Worm (Caenorhabditis elegans) whole organism, L4 larva: ENCODE results near the gene nhr-101.

Experiments used
- R02D3.7 ChIP-seq: fragments of 150-350 bp; sonication (generic microtip); optimal IDR thresholded peaks from 3 replicates; lab custom pipeline; 2014; ENCODE audit warnings: missing biosample characterization, missing genetic modification characterization
- T20F7.1 ChIP-seq: fragments of 200-800 bp; sonication (Bioruptor generic); optimal IDR thresholded peaks from 2 replicates; lab custom pipeline; 2018; ENCODE audit warnings: mild to moderate bottlenecking, missing genetic modification characterization, missing compliant biosample characterization
- T26A8.4 ChIP-seq: fragments of 200-800 bp; sonication (Bioruptor generic); IDR thresholded peaks from 2 replicates; pipeline ENCODE4 v1.3.6; 2022; ENCODE audit warnings: missing genetic modification characterization, missing compliant biosample characterization
- Y75B8A.6 ChIP-seq: fragments of 200-800 bp; sonication (Bioruptor generic); IDR thresholded peaks from 2 replicates; pipeline ENCODE4 v1.3.6; 2022; ENCODE audit warnings: missing genetic modification reagents, missing genetic modification characterization, missing compliant biosample characterization
- aha-1 ChIP-seq: fragments of 150-350 bp; peaks from one replicate; lab custom pipeline; 2014; ENCODE audit warnings: missing biosample characterization, missing genetic modification characterization
- ama-1 ChIP-seq: fragments of 150-350 bp; optimal IDR thresholded peaks from 2 replicates; lab custom pipeline; 2014; ENCODE audit warnings: inconsistent platforms, mixed read lengths
- arid-1 ChIP-seq: fragments of 200-800 bp; sonication (Bioruptor generic); conservative IDR thresholded peaks from 2 replicates; pipeline ENCODE4 v1.3.6; 2022; ENCODE audit warnings: missing genetic modification reagents, missing genetic modification characterization, missing compliant biosample characterization
- ceh-20 ChIP-seq: fragments of 200-800 bp; sonication (Bioruptor generic); IDR thresholded peaks from 2 replicates; pipeline ENCODE4 v1.3.6; 2022; ENCODE audit warnings: missing genetic modification reagents, missing genetic modification characterization, missing compliant biosample characterization
- ceh-28 ChIP-seq: fragments of 150-350 bp; optimal IDR thresholded peaks from 2 replicates; lab custom pipeline; 2014; ENCODE audit warnings: missing biosample characterization, missing genetic modification reagents, missing genetic modification characterization
- dmd-8 ChIP-seq: fragments of 200-800 bp; sonication (Bioruptor generic); IDR thresholded peaks from 2 replicates; pipeline ENCODE4 v1.3.6; 2022; ENCODE audit warnings: missing genetic modification characterization, missing compliant biosample characterization
- egl-43 ChIP-seq: fragments of 200-800 bp; sonication (Bioruptor generic); IDR thresholded peaks from 2 replicates; pipeline ENCODE4 v1.3.6; 2022; ENCODE audit warnings: missing genetic modification reagents, missing genetic modification characterization, missing compliant biosample characterization
- fkh-10 ChIP-seq: fragments of 150-350 bp; optimal IDR thresholded peaks from 2 replicates; lab custom pipeline; 2014; ENCODE audit warnings: missing biosample characterization, missing genetic modification reagents, missing genetic modification characterization
- hif-1 ChIP-seq, 2 experiments: sonication (generic microtip); optimal IDR thresholded peaks; 2 replicates each; lab custom pipeline; 2016 to 2017; ENCODE audit warnings: missing compliant biosample characterization in 2 of 2, missing genetic modification characterization in 2 of 2, missing genetic modification reagents in 2 of 2, missing genotype in 2 of 2, mild to moderate bottlenecking in 1 of 2
- hlh-11 ChIP-seq: fragments of 200-800 bp; sonication (Bioruptor generic); optimal IDR thresholded peaks from 2 replicates; lab custom pipeline; 2018; ENCODE audit warnings: mild to moderate bottlenecking, missing genetic modification characterization, missing compliant biosample characterization
- hlh-30 ChIP-seq: sonication (generic microtip); optimal IDR thresholded peaks from 2 replicates; lab custom pipeline; 2017; ENCODE audit warnings: antibody characterized with exemption, mild to moderate bottlenecking, missing genetic modification characterization, missing compliant biosample characterization; ENCODE audit not compliant: insufficient read depth
- hmg-1.1 ChIP-seq: fragments of 200-800 bp; sonication (Bioruptor generic); IDR thresholded peaks from 2 replicates; pipeline ENCODE4 v1.3.6; 2022; ENCODE audit warnings: missing genetic modification reagents, missing genetic modification characterization, missing compliant biosample characterization
- lim-7 ChIP-seq: fragments of 200-800 bp; sonication (Bioruptor generic); IDR thresholded peaks from 2 replicates; pipeline ENCODE4 v1.3.6; 2022; ENCODE audit warnings: missing genetic modification characterization, missing compliant biosample characterization
- lin-1 ChIP-seq: fragments of 200-800 bp; sonication (Bioruptor generic); IDR thresholded peaks from 2 replicates; pipeline ENCODE4 v1.3.6; 2022; ENCODE audit warnings: missing genetic modification reagents, missing genetic modification characterization, missing compliant biosample characterization
- lin-29 ChIP-seq: fragments of 200-800 bp; sonication (Bioruptor generic); IDR thresholded peaks from 2 replicates; pipeline ENCODE4 v1.3.6; 2022; ENCODE audit warnings: missing genetic modification reagents, missing genetic modification characterization, missing compliant biosample characterization
- lin-38 ChIP-seq: fragments of 200-800 bp; sonication (Bioruptor generic); IDR thresholded peaks from 2 replicates; pipeline ENCODE4 v1.3.6; 2022; ENCODE audit warnings: missing genetic modification reagents, missing genetic modification characterization, missing compliant biosample characterization
- madf-5 ChIP-seq, 2 experiments: fragments of 200-800 bp; sonication (Bioruptor generic); IDR thresholded peaks; 2 replicates each; pipeline ENCODE4 v1.3.6; 2022; ENCODE audit warnings: missing compliant biosample characterization in 2 of 2, missing genetic modification characterization in 2 of 2
- madf-9 ChIP-seq: fragments of 200-800 bp; sonication (Bioruptor generic); conservative IDR thresholded peaks from 2 replicates; pipeline ENCODE4 v1.3.6; 2022; ENCODE audit warnings: missing genetic modification reagents, missing genetic modification characterization, missing compliant biosample characterization
- mdl-1 ChIP-seq, 2 experiments: fragments of 150-350 bp in 1 of 2; sonication (generic microtip) in 1 of 2; optimal IDR thresholded peaks; 2 replicates each; lab custom pipeline; 2014 to 2017; ENCODE audit warnings: missing biosample characterization in 2 of 2, missing genetic modification characterization in 2 of 2
- mdt-29 ChIP-seq: fragments of 200-800 bp; sonication (Bioruptor generic); IDR thresholded peaks from 2 replicates; pipeline ENCODE4 v1.3.6; 2022; ENCODE audit warnings: missing genetic modification reagents, missing genetic modification characterization, missing compliant biosample characterization
- mep-1 ChIP-seq: fragments of 150-350 bp; sonication (generic microtip); optimal IDR thresholded peaks from 3 replicates; lab custom pipeline; 2014; ENCODE audit warnings: missing biosample characterization, missing genetic modification characterization
- mes-2 ChIP-seq: sonication (generic microtip); optimal IDR thresholded peaks from 2 replicates; lab custom pipeline; 2016; ENCODE audit warnings: missing genotype, mild to moderate bottlenecking, missing genetic modification characterization, missing compliant biosample characterization; ENCODE audit not compliant: poor library complexity, severe bottlenecking
- mxl-3 ChIP-seq: fragments of 200-800 bp; sonication (Bioruptor generic); optimal IDR thresholded peaks from 2 replicates; lab custom pipeline; 2018; ENCODE audit warnings: mild to moderate bottlenecking, missing genetic modification characterization, missing compliant biosample characterization
- nhr-11 ChIP-seq: fragments of 150-350 bp; optimal IDR thresholded peaks from 2 replicates; lab custom pipeline; 2014; ENCODE audit warnings: missing biosample characterization, missing genetic modification characterization
- nhr-25 ChIP-seq: sonication (generic microtip); optimal IDR thresholded peaks from 2 replicates; lab custom pipeline; 2017; ENCODE audit warnings: missing genetic modification characterization, mild to moderate bottlenecking, missing compliant biosample characterization, antibody characterized with exemption, moderate library complexity, borderline replicate concordance; ENCODE audit not compliant: insufficient read depth
- nhr-28 ChIP-seq: fragments of 150-350 bp; optimal IDR thresholded peaks from 2 replicates; lab custom pipeline; 2014; ENCODE audit warnings: missing biosample characterization, missing genetic modification characterization
- php-3 ChIP-seq: fragments of 200-800 bp; sonication (Bioruptor generic); IDR thresholded peaks from 2 replicates; pipeline ENCODE4 v1.3.6; 2022; ENCODE audit warnings: missing genetic modification reagents, missing genetic modification characterization, missing compliant biosample characterization
- rbr-2 ChIP-seq: sonication (generic microtip); optimal IDR thresholded peaks from 2 replicates; lab custom pipeline; 2016; ENCODE audit warnings: missing genotype, missing genetic modification characterization, missing compliant biosample characterization
- sdz-12 ChIP-seq: fragments of 200-800 bp; sonication (Bioruptor generic); optimal IDR thresholded peaks from 2 replicates; lab custom pipeline; 2018; ENCODE audit warnings: mild to moderate bottlenecking, missing genetic modification characterization, missing compliant biosample characterization
- set-16 ChIP-seq: fragments of 200-800 bp; sonication (Bioruptor generic); IDR thresholded peaks from 2 replicates; pipeline ENCODE4 v1.3.6; 2022; ENCODE audit warnings: missing genetic modification reagents, missing genetic modification characterization, missing compliant biosample characterization
- snpc-1.2 ChIP-seq: fragments of 200-800 bp; sonication (Bioruptor generic); IDR thresholded peaks from 2 replicates; pipeline ENCODE4 v1.3.6; 2022; ENCODE audit warnings: missing genetic modification reagents, missing genetic modification characterization, missing compliant biosample characterization
- spr-1 ChIP-seq: sonication (generic microtip); optimal IDR thresholded peaks from 2 replicates; lab custom pipeline; 2016; ENCODE audit warnings: mild to moderate bottlenecking, missing genetic modification characterization, missing compliant biosample characterization
- spr-3 ChIP-seq: fragments of 200-800 bp; sonication (Bioruptor generic); optimal IDR thresholded peaks from 2 replicates; lab custom pipeline; 2018; ENCODE audit warnings: mild to moderate bottlenecking, missing genetic modification characterization, missing compliant biosample characterization
- unc-39 ChIP-seq: sonication (generic microtip); optimal IDR thresholded peaks from 2 replicates; lab custom pipeline; 2017; ENCODE audit warnings: missing biosample characterization, missing genetic modification characterization
- unc-62 ChIP-seq, 3 experiments: fragments of 150-350 bp in 1 of 3; sonication (generic microtip); optimal IDR thresholded peaks in 2 of 3; peaks in 1 of 3; 1 replicate in 1 of 3; 2 replicates in 2 of 3; lab custom pipeline; 2014 to 2017; ENCODE audit warnings: missing biosample characterization in 3 of 3, missing genetic modification characterization in 3 of 3, missing genetic modification reagents in 3 of 3, missing genotype in 1 of 3
- ztf-11 ChIP-seq: fragments of 150-350 bp; optimal IDR thresholded peaks from 2 replicates; lab custom pipeline; 2014; ENCODE audit warnings: missing biosample characterization, missing genetic modification characterization

Gene nhr-101

DNA sequence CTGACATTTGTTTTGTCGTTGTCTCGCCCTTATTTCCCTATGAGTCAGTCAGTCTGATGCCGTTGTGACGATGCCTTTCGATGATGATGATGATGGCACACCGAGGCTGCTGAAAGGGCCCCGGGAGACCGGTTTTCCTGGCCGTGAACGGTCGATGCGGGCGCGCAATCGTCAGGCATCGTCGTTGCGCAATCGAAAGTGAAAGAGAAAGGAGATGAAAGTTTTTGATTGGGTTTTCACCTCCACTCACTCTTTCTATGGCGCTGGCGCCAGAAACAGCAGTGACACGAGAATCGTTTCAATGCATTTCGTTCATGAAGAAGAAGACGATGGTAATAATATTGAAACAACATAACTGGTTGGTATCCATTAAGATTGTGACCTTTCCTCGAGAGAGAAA lies 37.3 kb upstream of the nhr-101 start:
- TF ChIP-seq T20F7.1 (GFP tag; lab: Kevin White, UChicago) (no peak), ceh-20 (no peak), lin-1 (no peak), unc-62 (GFP tag; optimal IDR thresholded peaks at IDR 0.05 in 1 of 2; lab: Kevin White, UChicago) (peak in 1 of 2 experiments; percentile 62), unc-62 (tag; optimal IDR thresholded peaks at IDR 0.05; lab: Kevin White, UChicago) (no peak), ztf-11 (tag; lab: Kevin White, UChicago) (no peak), snpc-1.2 (GFP tag; lab: Robert Waterston, UW) (no peak), ama-1 (lab: Kevin White, UChicago) (peak; percentile 64), hlh-30 (tag; lab: Kevin White, UChicago) (peak; percentile 36), lin-38 (0 out of 2 replicates have a peak, but pooled peaks have one; percentile 16), rbr-2 (peak; percentile 18), mep-1 (tag; lab: Kevin White, UChicago) (peak; percentile 25), nhr-28 (tag; lab: Kevin White, UChicago) (peak; percentile 58), unc-39 (tag; lab: Kevin White, UChicago) (no peak), egl-43 (GFP tag; lab: Robert Waterston, UW) (peak; percentile 72; the same call in 1 of the 2 replicates), Y75B8A.6 (GFP tag; lab: Robert Waterston, UW) (0 out of 2 replicates have a peak, but pooled peaks have one; percentile 35), set-16 (GFP tag; lab: Robert Waterston, UW) (peak; percentile 70), mdt-29 (GFP tag; lab: Robert Waterston, UW) (peak; percentile 31; the same call in 1 of the 2 replicates), nhr-11 (tag; lab: Kevin White, UChicago) (no peak), nhr-25 (tag; lab: Kevin White, UChicago) (peak; percentile 87), arid-1 (0 out of 2 replicates have a peak, but pooled peaks have one; percentile 18), spr-3 (GFP tag; lab: Kevin White, UChicago) (no peak), mxl-3 (peak; percentile 62), fkh-10 (GFP tag; lab: Kevin White, UChicago) (no peak), madf-5 (GFP tag; IDR thresholded peaks at IDR 0.05; lab: Robert Waterston, UW) (peak; percentile 57 to 69; a peak in 3 of 4 replicates), hmg-1.1 (GFP tag; lab: Robert Waterston, UW) (peak; percentile 34; the same call in 1 of the 2 replicates), lim-7 (GFP tag; lab: Robert Waterston, UW) (peak; percentile 42; the same call in 1 of the 2 replicates), mdl-1 (tag; optimal IDR thresholded peaks at IDR 0.05; lab: Kevin White, UChicago) (peak in 1 of 2 experiments; percentile 70), aha-1 (tag; lab: Kevin White, UChicago) (peak; percentile 69), dmd-8 (GFP tag; lab: Robert Waterston, UW) (no peak), ceh-28 (tag; lab: Kevin White, UChicago) (no peak), T26A8.4 (GFP tag; lab: Robert Waterston, UW) (0 out of 2 replicates have a peak, but pooled peaks have one; percentile 33), madf-9 (no peak), hif-1 (tag; optimal IDR thresholded peaks at IDR 0.05; lab: Kevin White, UChicago) (no peak), lin-29 (0 out of 2 replicates have a peak, but pooled peaks have one; percentile 25), php-3 (GFP tag; lab: Robert Waterston, UW) (no peak), spr-1 (no peak), mes-2 (tag; lab: Kevin White, UChicago) (peak; percentile 33), hlh-11 (tag; lab: Kevin White, UChicago) (peak; percentile 74), R02D3.7 (no peak), sdz-12 (GFP tag; lab: Kevin White, UChicago) (no peak)
